Worm (Caenorhabditis elegans) whole organism, L4 larva: ENCODE data around the gene tnc-2.

ENCODE experiments used
- F37D6.2 ChIP-seq: sonication (generic microtip); optimal IDR thresholded peaks from 2 replicates; lab custom pipeline; 2016; ENCODE audit warnings: mild to moderate bottlenecking, missing genetic modification characterization, missing compliant biosample characterization
- cey-2 ChIP-seq: sonication (generic microtip); optimal IDR thresholded peaks from 3 replicates; lab custom pipeline; 2017; ENCODE audit warnings: missing genetic modification characterization, mild to moderate bottlenecking, missing compliant biosample characterization, antibody characterized with exemption, borderline replicate concordance; ENCODE audit not compliant: insufficient read depth
- ctbp-1 ChIP-seq: fragments of 200-800 bp; sonication (Bioruptor generic); IDR thresholded peaks from 2 replicates; pipeline ENCODE4 v1.3.6; 2022; ENCODE audit warnings: missing genetic modification reagents, missing genetic modification characterization, missing compliant biosample characterization
- duxl-1 ChIP-seq: sonication (generic microtip); optimal IDR thresholded peaks from 2 replicates; lab custom pipeline; 2016; ENCODE audit warnings: mild to moderate bottlenecking, missing genetic modification characterization, moderate library complexity, missing compliant biosample characterization; ENCODE audit not compliant: poor library complexity
- fkh-10 ChIP-seq: fragments of 150-350 bp; optimal IDR thresholded peaks from 2 replicates; lab custom pipeline; 2014; ENCODE audit warnings: missing biosample characterization, missing genetic modification reagents, missing genetic modification characterization
- lin-39 ChIP-seq: fragments of 150-350 bp; optimal IDR thresholded peaks from 2 replicates; lab custom pipeline; 2014; ENCODE audit warnings: missing biosample characterization, missing genetic modification reagents, missing genetic modification characterization
- lir-3 ChIP-seq: sonication (generic microtip); optimal IDR thresholded peaks from 2 replicates; lab custom pipeline; 2016; ENCODE audit warnings: mild to moderate bottlenecking, missing genetic modification characterization, missing compliant biosample characterization
- nhr-237 ChIP-seq: sonication (generic microtip); optimal IDR thresholded peaks from 2 replicates; lab custom pipeline; 2017; ENCODE audit warnings: missing biosample characterization, missing genetic modification characterization
- saeg-2 ChIP-seq: fragments of 200-800 bp; sonication (Bioruptor generic); IDR thresholded peaks from 2 replicates; pipeline ENCODE4 v1.3.6; 2022; ENCODE audit warnings: missing genetic modification reagents, missing genetic modification characterization, missing compliant biosample characterization
- snpc-4 ChIP-seq: fragments of 150-350 bp; optimal IDR thresholded peaks from 2 replicates; lab custom pipeline; 2014; ENCODE audit warnings: missing biosample characterization, missing genetic modification characterization
- tra-1 ChIP-seq: fragments of 200-800 bp; sonication (Bioruptor generic); IDR thresholded peaks from 2 replicates; pipeline ENCODE4 v1.3.6; 2022; ENCODE audit warnings: missing genetic modification reagents, missing genetic modification characterization, missing compliant biosample characterization
- unc-39 ChIP-seq: sonication (generic microtip); optimal IDR thresholded peaks from 2 replicates; lab custom pipeline; 2017; ENCODE audit warnings: missing biosample characterization, missing genetic modification characterization
- zag-1 ChIP-seq: fragments of 150-350 bp; optimal IDR thresholded peaks from 2 replicates; lab custom pipeline; 2014; ENCODE audit warnings: missing biosample characterization, missing genetic modification characterization

DNA sequence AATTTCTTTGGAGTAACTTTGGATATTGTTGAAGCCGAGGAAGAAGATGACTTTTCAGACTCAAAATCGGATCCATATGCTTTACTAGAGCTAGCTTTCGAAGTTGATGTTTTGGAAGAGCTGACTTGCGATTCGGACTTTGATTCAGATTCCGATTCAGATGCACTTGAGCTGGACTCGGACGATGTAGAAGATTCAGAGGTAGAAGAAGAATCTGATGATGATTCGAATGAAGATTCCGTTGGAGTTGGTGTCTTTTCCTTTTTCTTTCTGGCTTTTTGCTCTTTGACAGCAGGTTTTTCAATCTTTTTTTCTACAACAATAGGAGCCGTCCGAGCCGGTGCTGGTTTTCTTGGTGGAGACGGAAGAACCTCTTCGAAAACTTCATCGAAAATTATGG is 41.3 kb downstream of the tnc-2 start:
- TF ChIP-seq zag-1 (tag; lab: Kevin White, UChicago): no peak
- no peak for TF ChIP-seq lir-3
- TF ChIP-seq fkh-10: no peak
- TF ChIP-seq nhr-237 (tag; lab: Kevin White, UChicago): no peak
- no peak for TF ChIP-seq snpc-4 (tag; lab: Kevin White, UChicago)
- TF ChIP-seq cey-2 (tag; lab: Kevin White, UChicago): no peak
- TF ChIP-seq lin-39 (tag; lab: Kevin White, UChicago): no peak
- no peak for TF ChIP-seq ctbp-1 (GFP tag; lab: Robert Waterston, UW)
- TF ChIP-seq tra-1 (GFP tag; lab: Robert Waterston, UW): no peak
- TF ChIP-seq unc-39 (tag; lab: Kevin White, UChicago): no peak
- no peak for TF ChIP-seq saeg-2 (GFP tag; lab: Robert Waterston, UW)
- TF ChIP-seq duxl-1 (tag; lab: Kevin White, UChicago): no peak
- TF ChIP-seq F37D6.2 (tag; lab: Kevin White, UChicago): no peak
